Fruit fly (Drosophila melanogaster): Measurements from ENCODE around the gene Adhr.

Adhr gene

DNA sequence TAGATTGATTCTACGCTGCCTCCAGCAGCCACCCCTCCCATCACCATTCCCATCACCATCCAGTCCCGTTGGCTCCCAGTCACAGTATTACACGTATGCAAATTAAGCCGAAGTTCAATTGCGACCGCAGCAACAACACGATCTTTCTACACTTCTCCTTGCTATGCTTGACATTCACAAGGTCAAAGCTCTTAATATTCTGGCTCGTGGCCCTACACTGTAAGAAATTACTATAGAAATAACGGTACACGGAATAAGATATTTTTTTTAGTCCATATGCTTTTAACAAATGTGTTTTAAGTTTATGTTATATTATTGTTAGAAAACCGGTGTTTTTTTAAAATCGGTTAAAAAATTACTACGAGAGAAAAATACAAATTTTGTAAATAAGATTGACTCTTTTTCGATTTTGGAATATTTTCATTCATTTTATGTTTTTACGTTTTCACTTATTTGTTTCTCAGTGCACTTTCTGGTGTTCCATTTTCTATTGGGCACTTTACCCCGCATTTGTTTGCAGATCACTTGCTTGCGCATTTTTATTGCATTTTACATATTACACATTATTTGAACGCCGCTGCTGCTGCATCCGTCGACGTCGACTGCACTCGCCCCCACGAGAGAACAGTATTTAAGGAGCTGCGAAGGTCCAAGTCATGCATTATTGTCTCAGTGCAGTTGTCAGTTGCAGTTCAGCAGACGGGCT lies at the start of gene Adhr, which contains the start of gene Adh (continued):
- TF ChIP-seq CG7963 (GFP tag; IDR thresholded peaks at IDR 0.05; ENCODE audit: partially characterized antibody), result no peak
- peak; percentile 80 for TF ChIP-seq cwo (GFP tag; optimal IDR thresholded peaks at IDR 0.05)
- TF ChIP-seq CG9932 (GFP tag; IDR thresholded peaks at IDR 0.05), result peak; percentile 79
- TF ChIP-seq Hmr (GFP tag; optimal IDR thresholded peaks at IDR 0.05), result peak; percentile 83
- peak; percentile 65; the same call in 1 of the 2 replicates for TF ChIP-seq sob (GFP tag; IDR thresholded peaks at IDR 0.05)
- peak; percentile 50 for TF ChIP-seq gro (GFP tag; optimal IDR thresholded peaks at IDR 0.05)
- TF ChIP-seq CG31388 (GFP tag; optimal IDR thresholded peaks at IDR 0.05), result no peak
- TF ChIP-seq corto (GFP tag; optimal IDR thresholded peaks at IDR 0.05), result no peak
- peak; percentile 85 for TF ChIP-seq Hsf (GFP tag; optimal IDR thresholded peaks at IDR 0.05)
- peak; percentile 18; the same call in 1 of the 3 replicates for TF ChIP-seq Aef1 (GFP tag; IDR thresholded peaks at IDR 0.05)
- TF ChIP-seq Ptx1 (GFP tag; IDR thresholded peaks at IDR 0.05), result peak; percentile 79
- TF ChIP-seq Atf6 (GFP tag; IDR thresholded peaks at IDR 0.05), result peak; percentile 78
- peak; percentile 56 for TF ChIP-seq Side (GFP tag; optimal IDR thresholded peaks at IDR 0.05)
- TF ChIP-seq HLH54F (GFP tag; optimal IDR thresholded peaks at IDR 0.05), result peak; percentile 33
- no peak for TF ChIP-seq crc (GFP tag; optimal IDR thresholded peaks at IDR 0.05)
- TF ChIP-seq Doc2 (GFP tag; IDR thresholded peaks at IDR 0.05), result no peak
- peak; percentile 51 for TF ChIP-seq Abd-B (GFP tag; optimal IDR thresholded peaks at IDR 0.05)
- TF ChIP-seq nerfin-1 (tag; optimal IDR thresholded peaks at IDR 0.05), result peak; percentile 61
- peak; percentile 71; the same call in 2 of the 3 replicates for TF ChIP-seq CG11456 (GFP tag; IDR thresholded peaks at IDR 0.05)
- TF ChIP-seq Blimp-1 (GFP tag; optimal IDR thresholded peaks at IDR 0.05), result peak; percentile 79
- no peak for TF ChIP-seq CG10959 (GFP tag; IDR thresholded peaks at IDR 0.05)
- peak; percentile 35; the same call in 1 of the 2 replicates for TF ChIP-seq H2.0 (GFP tag; IDR thresholded peaks at IDR 0.05)
- TF ChIP-seq az2 (GFP tag; optimal IDR thresholded peaks at IDR 0.05), result peak; percentile 73
- TF ChIP-seq CG1603 (tag; optimal IDR thresholded peaks at IDR 0.05), result no peak
- TF ChIP-seq vnd (GFP tag; IDR thresholded peaks at IDR 0.05; ENCODE audit: partially characterized antibody), result no peak
- peak; percentile 38 for TF ChIP-seq tap (tag; optimal IDR thresholded peaks at IDR 0.05)
- no peak for TF ChIP-seq nom (GFP tag; optimal IDR thresholded peaks at IDR 0.05)
- peak; percentile 80 for TF ChIP-seq Sox100B (GFP tag; optimal IDR thresholded peaks at IDR 0.05)
- no peak for TF ChIP-seq CG16813 (GFP tag; IDR thresholded peaks at IDR 0.05; ENCODE audit: partially characterized antibody)
- no peak for TF ChIP-seq p53 (GFP tag; optimal IDR thresholded peaks at IDR 0.05)
- peak; percentile 89 for TF ChIP-seq PHDP (tag; optimal IDR thresholded peaks at IDR 0.05)
- TF ChIP-seq CG4854 (GFP tag; optimal IDR thresholded peaks at IDR 0.05), result peak; percentile 34
- no peak for TF ChIP-seq CG31365 (tag; optimal IDR thresholded peaks at IDR 0.05)
- TF ChIP-seq CG10979 (tag; optimal IDR thresholded peaks at IDR 0.05), result peak; percentile 77
- TF ChIP-seq pzg (GFP tag; optimal IDR thresholded peaks at IDR 0.05), result no peak
- TF ChIP-seq CG10274 (GFP tag; optimal IDR thresholded peaks at IDR 0.05), result peak; percentile 13
- peak; percentile 24 for TF ChIP-seq her (GFP tag; optimal IDR thresholded peaks at IDR 0.05)
- peak; percentile 30 for TF ChIP-seq Mes4 (GFP tag; optimal IDR thresholded peaks at IDR 0.05)
- no peak for TF ChIP-seq hth (optimal IDR thresholded peaks at IDR 0.05)
- peak; percentile 37 for TF ChIP-seq CG1602 (GFP tag; optimal IDR thresholded peaks at IDR 0.05)
- TF ChIP-seq en (GFP tag; optimal IDR thresholded peaks at IDR 0.05), result peak; percentile 9
- no peak for TF ChIP-seq CG43689 (GFP tag; IDR thresholded peaks at IDR 0.05)
- TF ChIP-seq ash1 (GFP tag; optimal IDR thresholded peaks at IDR 0.05), result no peak
- TF ChIP-seq dimm (GFP tag; IDR thresholded peaks at IDR 0.05), result no peak
- TF ChIP-seq Xbp1 (GFP tag; optimal IDR thresholded peaks at IDR 0.05), result peak; percentile 54
- no peak for TF ChIP-seq TFAM (GFP tag; optimal IDR thresholded peaks at IDR 0.05)
- no peak for TF ChIP-seq crp (GFP tag; optimal IDR thresholded peaks at IDR 0.05)
- peak; percentile 88 for TF ChIP-seq CG30403 (GFP tag; optimal IDR thresholded peaks at IDR 0.05)
- no peak for TF ChIP-seq tna (GFP tag; IDR thresholded peaks at IDR 0.05; ENCODE audit: partially characterized antibody)
